Worm (Caenorhabditis elegans) whole organism, L4/young adult: ENCODE measurements around the gene syx-3.

ENCODE experiments used
- W03F9.2 ChIP-seq: fragments of 150-350 bp; optimal IDR thresholded peaks from 2 replicates; lab custom pipeline; 2014; ENCODE audit warnings: missing biosample characterization, missing genetic modification characterization
- dao-5 ChIP-seq: sonication (generic microtip); optimal IDR thresholded peaks from 2 replicates; lab custom pipeline; 2016; ENCODE audit warnings: missing genotype, missing genetic modification characterization, moderate library complexity, missing compliant biosample characterization
- him-1 ChIP-seq: sonication (generic microtip); optimal IDR thresholded peaks from 2 replicates; lab custom pipeline; 2016; ENCODE audit warnings: missing genotype, missing genetic modification reagents, missing genetic modification characterization, missing compliant biosample characterization

Gene syx-3

DNA sequence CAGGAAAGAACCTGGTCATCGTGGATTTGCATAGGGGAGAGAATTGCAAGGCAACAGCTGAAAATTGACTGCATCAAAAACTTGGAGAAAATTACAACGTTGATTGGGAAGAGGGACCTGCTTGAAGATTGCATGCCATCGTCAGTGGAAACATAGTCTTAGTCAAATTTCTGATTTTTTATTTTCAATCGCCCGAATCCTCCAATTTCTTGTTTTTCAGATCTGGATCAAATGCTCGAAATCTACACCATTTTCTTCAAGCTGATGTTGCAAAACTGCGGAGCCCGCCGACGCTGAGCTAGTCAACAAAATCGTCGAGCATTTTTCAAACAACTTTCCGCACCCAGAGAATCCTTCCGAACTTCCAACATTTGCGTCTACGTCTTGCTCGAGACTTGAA is 24.7 kb downstream of the syx-3 start:
- no peak for TF ChIP-seq dao-5 (tag; lab: Kevin White, UChicago)
- TF ChIP-seq W03F9.2 (tag; lab: Kevin White, UChicago): no peak
- TF ChIP-seq him-1 (tag; lab: Kevin White, UChicago): no peak

DNA sequence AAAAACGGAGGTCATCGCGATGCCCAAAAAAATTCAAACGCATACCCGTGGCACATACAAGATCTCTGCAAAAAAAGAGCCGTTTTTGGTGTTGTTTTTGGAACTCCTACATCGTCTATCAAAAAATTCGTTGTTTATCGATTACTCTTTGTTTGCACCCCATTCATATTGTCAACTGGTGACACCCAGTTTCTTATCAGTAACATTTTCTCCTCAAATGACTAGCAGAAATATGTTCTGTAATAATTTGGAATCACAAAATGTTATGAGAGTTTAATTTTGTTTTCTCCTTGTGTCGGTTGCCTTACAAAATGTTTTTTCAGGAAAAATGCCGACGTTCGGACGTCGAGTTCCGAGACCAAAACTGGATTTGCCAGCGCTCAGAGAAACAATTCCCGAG is 25.8 kb downstream of the syx-3 start, which contains the start of gene sek-4:
TSS of gene sek-4 (plus strand) at position 318 of the 400 bp plus-strand sequence.
- TF ChIP-seq him-1 (tag; lab: Kevin White, UChicago) (no peak), W03F9.2 (tag; lab: Kevin White, UChicago) (no peak), dao-5 (tag; lab: Kevin White, UChicago) (no peak)

DNA sequence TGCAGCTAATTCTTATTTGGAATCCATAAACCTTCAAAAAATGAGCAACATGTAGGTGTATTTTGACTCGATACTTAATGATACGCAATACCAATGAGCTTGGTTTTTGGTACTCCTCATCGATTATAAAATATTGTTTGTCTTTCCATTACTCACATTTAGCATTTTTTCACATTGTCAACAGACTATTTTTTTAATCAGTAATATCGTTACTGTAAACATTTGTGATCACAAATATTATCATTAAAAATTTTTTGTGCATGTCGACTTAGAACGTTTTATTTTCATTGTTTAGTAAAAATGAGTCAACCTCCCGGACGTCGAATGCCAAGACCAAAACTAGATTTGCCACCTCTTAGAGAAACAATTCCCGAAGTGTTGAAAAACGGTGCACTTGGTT is 28.4 kb downstream of the syx-3 start, which contains the start of gene sek-5:
TSS of gene sek-5 (plus strand) at position 301 of the 400 bp plus-strand sequence.
- TF ChIP-seq dao-5 (tag; lab: Kevin White, UChicago): no peak
- TF ChIP-seq him-1 (tag; lab: Kevin White, UChicago): no peak

DNA sequence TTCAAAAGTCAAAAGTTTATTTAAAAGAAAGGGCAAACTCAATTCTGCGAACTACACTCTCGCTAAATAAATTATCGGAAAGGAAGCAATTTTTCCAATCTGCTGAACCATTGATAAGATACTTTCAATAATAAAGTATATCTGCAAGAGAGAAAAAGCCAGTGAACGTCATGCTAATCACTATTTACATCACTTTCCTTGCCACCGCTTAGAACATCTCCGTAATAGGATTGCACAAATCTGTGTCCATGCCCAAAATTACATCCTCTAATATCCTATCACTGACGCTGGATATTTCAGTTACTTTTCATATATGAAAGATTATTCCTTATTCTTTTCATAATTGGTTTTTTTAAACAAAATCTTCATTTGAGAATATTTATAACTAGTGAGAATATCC is 33.9 kb downstream of the syx-3 start:
- no peak for TF ChIP-seq him-1 (tag; lab: Kevin White, UChicago)
- TF ChIP-seq W03F9.2 (tag; lab: Kevin White, UChicago): no peak
- TF ChIP-seq dao-5 (tag; lab: Kevin White, UChicago): no peak

DNA sequence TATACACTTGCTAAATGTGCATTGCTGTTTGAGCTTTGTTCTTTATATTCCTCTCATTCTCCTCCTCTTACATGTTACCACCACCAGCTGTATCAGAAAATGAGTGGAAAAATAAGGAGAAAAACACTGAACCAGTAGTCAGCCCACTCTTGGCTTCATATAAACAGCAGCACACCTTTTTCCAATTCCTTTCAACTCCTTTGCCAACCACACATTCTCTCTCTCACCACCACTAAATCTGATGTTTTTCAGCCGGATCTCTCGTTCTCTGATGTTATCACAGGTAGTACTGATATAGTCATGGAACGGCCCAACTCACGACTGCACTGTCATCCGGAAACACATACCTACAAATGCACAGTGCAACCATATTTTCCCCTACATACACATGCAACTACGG is 37.7 kb downstream of the syx-3 start, which contains the start of gene kcnl-3:
TSS of gene kcnl-3 (plus strand) at position 301 of the 400 bp plus-strand sequence.
- TF ChIP-seq him-1 (tag; lab: Kevin White, UChicago) (no peak), dao-5 (tag; lab: Kevin White, UChicago) (no peak), W03F9.2 (tag; lab: Kevin White, UChicago) (no peak)

DNA sequence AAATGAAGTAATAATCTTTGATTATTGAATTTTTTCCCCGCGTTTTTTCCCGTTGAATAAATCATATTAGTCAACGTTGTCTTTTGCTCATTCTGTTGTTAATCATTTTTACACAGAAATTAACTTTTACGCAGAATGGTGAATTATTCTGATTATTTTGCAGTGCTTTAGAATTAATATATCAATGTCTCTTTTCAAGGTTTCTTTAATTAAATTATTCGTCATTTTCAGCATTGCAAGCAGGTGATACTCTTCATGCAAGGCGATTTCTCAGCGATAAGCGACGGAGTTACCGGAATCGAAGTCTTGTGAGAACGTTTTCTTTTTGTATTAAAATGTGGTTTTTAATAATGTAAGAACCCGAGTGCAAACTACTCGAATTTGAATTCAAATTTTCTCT is 38.7 kb downstream of the syx-3 start:
- no peak for TF ChIP-seq W03F9.2 (tag; lab: Kevin White, UChicago)
- no peak for TF ChIP-seq dao-5 (tag; lab: Kevin White, UChicago)
- no peak for TF ChIP-seq him-1 (tag; lab: Kevin White, UChicago)

DNA sequence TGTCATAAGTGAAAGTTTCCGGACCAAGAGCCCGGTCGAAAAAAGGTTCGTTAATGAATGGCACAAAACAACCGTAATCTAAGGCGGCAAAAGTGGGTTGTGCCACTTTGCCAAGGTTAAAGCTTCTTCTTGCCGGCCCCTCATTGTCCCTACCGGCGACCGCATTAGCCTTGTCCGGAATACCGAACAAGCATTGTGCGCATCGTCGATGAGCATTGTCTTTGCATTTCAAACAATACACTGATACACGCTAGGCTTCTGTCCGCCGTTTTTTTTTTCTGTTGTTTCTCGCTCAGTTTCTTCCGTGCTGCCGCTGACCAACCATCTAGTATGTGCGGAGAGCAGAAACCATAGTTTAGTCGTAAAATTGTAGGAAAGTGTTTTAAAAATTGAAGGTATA is 48.4 kb downstream of the syx-3 start, which contains the start of gene C03F11.2:
TSS of gene C03F11.2 (minus strand) at position 101 of the 400 bp plus-strand sequence.
- no peak for TF ChIP-seq W03F9.2 (tag; lab: Kevin White, UChicago)
- no peak for TF ChIP-seq dao-5 (tag; lab: Kevin White, UChicago)
- no peak for TF ChIP-seq him-1 (tag; lab: Kevin White, UChicago)

DNA sequence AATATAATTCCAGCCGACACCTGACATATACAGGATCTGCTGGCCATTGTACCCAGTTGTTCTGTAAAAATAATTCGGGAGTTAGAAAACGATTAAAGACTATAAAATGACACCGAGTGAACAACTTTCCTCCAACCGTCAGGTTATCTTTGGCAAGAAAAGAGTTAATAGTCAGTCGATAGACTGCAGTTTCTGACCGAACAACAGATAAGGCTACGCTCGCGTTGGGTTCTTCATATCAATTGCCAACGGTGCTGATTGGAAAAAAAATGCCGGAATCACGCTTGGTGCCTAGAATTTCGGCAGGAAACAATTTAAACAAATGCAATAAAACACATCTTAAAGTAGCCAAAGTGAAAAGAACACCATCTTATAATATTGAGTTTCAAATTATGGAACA is 51.6 kb downstream of the syx-3 start, which contains the start of gene scav-1:
TSS of gene scav-1 (minus strand) at position 61 of the 400 bp plus-strand sequence.
- TF ChIP-seq W03F9.2 (tag; lab: Kevin White, UChicago) (no peak), him-1 (tag; lab: Kevin White, UChicago) (no peak), dao-5 (tag; lab: Kevin White, UChicago) (no peak)
